Worm (Caenorhabditis elegans) whole organism, early embryonic: ENCODE measurements around the gene F36H1.11.

Experiments
- B0310.2 ChIP-seq: sonication (generic microtip); optimal IDR thresholded peaks from 2 replicates; lab custom pipeline; 2016; ENCODE audit warnings: mild to moderate bottlenecking, missing genetic modification characterization, missing compliant biosample characterization
- F13C5.2 ChIP-seq: sonication (generic microtip); optimal IDR thresholded peaks from 2 replicates; lab custom pipeline; 2017; ENCODE audit warnings: mild to moderate bottlenecking, missing genetic modification characterization, inconsistent platforms, missing compliant biosample characterization
- aly-1 ChIP-seq: sonication (generic microtip); optimal IDR thresholded peaks from 2 replicates; lab custom pipeline; 2016; ENCODE audit warnings: missing genetic modification characterization, missing compliant biosample characterization
- ama-1 ChIP-seq: fragments of 150-350 bp; optimal IDR thresholded peaks from 2 replicates; lab custom pipeline; 2014
- ceh-13 ChIP-seq: fragments of 200-800 bp; sonication (Bioruptor generic); optimal IDR thresholded peaks from 2 replicates; lab custom pipeline; 2018; ENCODE audit warnings: mild to moderate bottlenecking, missing genetic modification characterization, missing compliant biosample characterization
- ceh-36 ChIP-seq: sonication (generic microtip); optimal IDR thresholded peaks from 2 replicates; lab custom pipeline; 2016; ENCODE audit warnings: missing genetic modification characterization, inconsistent platforms, missing compliant biosample characterization
- ets-7 ChIP-seq: sonication (generic microtip); optimal IDR thresholded peaks from 2 replicates; lab custom pipeline; 2016; ENCODE audit warnings: missing genotype, missing genetic modification characterization, missing compliant biosample characterization
- flt-1 ChIP-seq: fragments of 200-800 bp; sonication (Bioruptor generic); IDR thresholded peaks from 2 replicates; pipeline ENCODE4 v1.3.6; 2022; ENCODE audit warnings: missing genetic modification characterization, missing compliant biosample characterization
- hmbx-1 ChIP-seq: sonication (generic microtip); optimal IDR thresholded peaks from 2 replicates; lab custom pipeline; 2016; ENCODE audit warnings: mild to moderate bottlenecking, missing genetic modification characterization, missing compliant biosample characterization
- hmg-4 ChIP-seq: fragments of 200-800 bp; sonication (Bioruptor generic); optimal IDR thresholded peaks from 2 replicates; lab custom pipeline; 2018; ENCODE audit warnings: mild to moderate bottlenecking, missing genetic modification characterization, missing compliant biosample characterization
- hnd-1 ChIP-seq: sonication (generic microtip); optimal IDR thresholded peaks from 2 replicates; lab custom pipeline; 2016; ENCODE audit warnings: missing genetic modification characterization, missing compliant biosample characterization
- pes-1 ChIP-seq: fragments of 200-800 bp; sonication (Bioruptor generic); IDR thresholded peaks from 2 replicates; pipeline ENCODE4 v1.3.6; 2022; ENCODE audit warnings: missing genetic modification reagents, missing genetic modification characterization, missing compliant biosample characterization
- scrt-1 ChIP-seq: fragments of 200-800 bp; sonication (Bioruptor generic); IDR thresholded peaks from 2 replicates; pipeline ENCODE4 v1.3.6; 2022; ENCODE audit warnings: missing genetic modification characterization, missing compliant biosample characterization
- sea-1 ChIP-seq: fragments of 200-800 bp; sonication (Bioruptor generic); conservative IDR thresholded peaks from 2 replicates; pipeline ENCODE4 v1.3.6; 2022; ENCODE audit warnings: missing genetic modification characterization, missing compliant biosample characterization
- tbx-11 ChIP-seq: fragments of 200-800 bp; sonication (Bioruptor generic); IDR thresholded peaks from 2 replicates; pipeline ENCODE4 v1.3.6; 2022; ENCODE audit warnings: missing genetic modification characterization, missing compliant biosample characterization
- tbx-37 ChIP-seq: fragments of 200-800 bp; sonication (Bioruptor generic); conservative IDR thresholded peaks from 2 replicates; pipeline ENCODE4 v1.3.6; 2022; ENCODE audit warnings: missing genetic modification reagents, missing genetic modification characterization, missing compliant biosample characterization
- tra-4 ChIP-seq: sonication (generic microtip); optimal IDR thresholded peaks from 2 replicates; lab custom pipeline; 2017; ENCODE audit warnings: missing genetic modification characterization, missing compliant biosample characterization

F36H1.11 gene

DNA sequence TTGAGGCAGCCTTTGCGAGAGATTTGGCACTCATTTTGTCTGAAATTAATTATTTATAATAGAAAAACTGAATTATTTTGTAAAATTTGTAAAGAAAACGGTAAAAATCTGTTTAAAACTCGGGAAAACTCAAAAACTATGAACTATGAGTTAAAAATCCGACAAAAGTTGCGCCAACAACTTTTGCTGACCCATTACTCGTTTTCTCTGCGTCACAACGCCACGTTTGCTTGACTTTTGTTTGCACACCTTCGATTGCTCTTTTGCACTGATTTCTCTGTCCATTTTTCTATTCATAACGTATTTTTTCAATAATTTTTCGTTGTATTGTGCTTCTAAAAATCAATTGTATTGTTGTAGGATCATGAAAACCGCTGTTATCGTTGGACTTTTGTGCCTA, 12.7 kb upstream of the F36H1.11 start, which contains the start of gene fkb-1:
fkb-1 (plus strand) TSS at position 361 of the 400 bp plus-strand sequence.
- TF ChIP-seq aly-1 (tag; lab: Kevin White, UChicago) (no peak), hmg-4 (no peak), F13C5.2 (peak; percentile 8), tbx-11 (GFP tag; lab: Robert Waterston, UW) (no peak), hmbx-1 (tag; lab: Kevin White, UChicago) (no peak)

ce11 chrIV:11037118-11037719, 11.8 kb upstream of the F36H1.11 start:
- no peak for TF ChIP-seq flt-1 (GFP tag; lab: Robert Waterston, UW)
- no peak for TF ChIP-seq hmbx-1 (tag; lab: Kevin White, UChicago)
- TF ChIP-seq ceh-36 (tag; lab: Kevin White, UChicago), result no peak
- TF ChIP-seq tra-4, result no peak
- TF ChIP-seq ceh-13 (GFP tag; lab: Kevin White, UChicago), result no peak
- no peak for TF ChIP-seq hmg-4
- no peak for TF ChIP-seq ets-7 (tag; lab: Kevin White, UChicago)
- TF ChIP-seq tbx-11 (GFP tag; lab: Robert Waterston, UW), result no peak
- no peak for TF ChIP-seq hnd-1 (tag; lab: Kevin White, UChicago)
- TF ChIP-seq ama-1 (lab: Kevin White, UChicago), result no peak
- no peak for TF ChIP-seq pes-1 (GFP tag; lab: Robert Waterston, UW)
- TF ChIP-seq scrt-1 (GFP tag; lab: Robert Waterston, UW), result no peak
- no peak for TF ChIP-seq sea-1 (GFP tag; lab: Robert Waterston, UW)
- TF ChIP-seq F13C5.2, result no peak
- TF ChIP-seq tbx-37 (GFP tag; lab: Robert Waterston, UW), result no peak

- TF ChIP-seq hmbx-1 (tag; lab: Kevin White, UChicago) (no peak), tbx-11 (GFP tag; lab: Robert Waterston, UW) (no peak), pes-1 (GFP tag; lab: Robert Waterston, UW) (no peak), hnd-1 (tag; lab: Kevin White, UChicago) (no peak), ets-7 (tag; lab: Kevin White, UChicago) (no peak), hmg-4 (no peak), ceh-13 (GFP tag; lab: Kevin White, UChicago) (no peak)
Observed at ce11 chrIV:11038218-11038617, 10.8 kb upstream of the F36H1.11 start.

DNA sequence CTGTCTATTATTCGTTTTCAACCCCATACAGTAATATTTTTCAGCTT, 10.5 kb upstream of the F36H1.11 start, which contains the start of gene kdin-1:
kdin-1 (plus strand) TSS at position 38 of the 47 bp plus-strand sequence.
- TF ChIP-seq flt-1 (GFP tag; lab: Robert Waterston, UW), result no peak
- TF ChIP-seq ceh-36 (tag; lab: Kevin White, UChicago), result no peak
- TF ChIP-seq ets-7 (tag; lab: Kevin White, UChicago), result no peak
- TF ChIP-seq tra-4, result no peak
- TF ChIP-seq hmbx-1 (tag; lab: Kevin White, UChicago), result no peak
- no peak for TF ChIP-seq scrt-1 (GFP tag; lab: Robert Waterston, UW)
- no peak for TF ChIP-seq ama-1 (lab: Kevin White, UChicago)
- TF ChIP-seq ceh-13 (GFP tag; lab: Kevin White, UChicago), result no peak
- no peak for TF ChIP-seq aly-1 (tag; lab: Kevin White, UChicago)
- no peak for TF ChIP-seq pes-1 (GFP tag; lab: Robert Waterston, UW)

DNA sequence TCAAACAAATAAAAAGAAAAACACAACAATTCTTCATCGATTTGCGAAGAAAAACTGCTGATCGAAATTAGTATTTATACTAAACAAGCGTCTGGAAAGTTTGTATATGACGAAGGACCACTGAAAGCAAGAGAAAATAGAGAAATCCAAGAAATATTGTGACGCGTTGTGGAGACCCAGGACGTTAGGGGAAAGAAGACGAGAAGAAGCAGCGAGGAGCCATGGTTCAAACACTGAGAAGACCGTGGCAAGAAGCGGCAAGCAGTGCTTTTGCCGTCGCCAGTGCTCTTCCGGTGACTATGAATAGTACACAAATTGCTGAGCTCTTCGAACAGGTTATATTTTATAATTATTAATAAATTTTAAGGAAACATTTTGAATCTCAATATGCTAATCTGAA, 10.3 kb upstream of the F36H1.11 start:
- TF ChIP-seq pes-1 (GFP tag; lab: Robert Waterston, UW) (no peak), B0310.2 (tag; lab: Kevin White, UChicago) (no peak), hmg-4 (no peak), sea-1 (GFP tag; lab: Robert Waterston, UW) (no peak), F13C5.2 (no peak)

DNA sequence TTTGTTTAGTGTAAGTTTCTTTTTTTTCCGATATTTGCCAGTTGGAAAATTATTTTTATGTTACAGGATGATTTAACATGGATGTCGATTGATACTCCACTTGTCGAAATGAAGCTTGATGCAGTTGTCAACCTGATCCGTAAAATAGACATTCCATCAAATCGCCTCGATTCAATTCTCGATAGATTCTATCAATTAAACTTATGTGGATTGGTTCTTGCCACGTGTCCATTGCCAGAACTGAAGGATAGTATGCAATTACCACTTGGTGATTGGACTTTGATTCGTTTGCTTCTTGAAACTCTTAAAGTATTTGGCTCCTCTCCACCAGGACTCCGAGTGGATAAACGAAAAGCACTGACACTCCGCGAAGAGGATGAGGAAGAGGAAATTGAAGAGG, 4.6 kb upstream of the F36H1.11 start:
- TF ChIP-seq ama-1 (lab: Kevin White, UChicago) (no peak), sea-1 (GFP tag; lab: Robert Waterston, UW) (no peak), ceh-13 (GFP tag; lab: Kevin White, UChicago) (no peak), tbx-37 (GFP tag; lab: Robert Waterston, UW) (no peak), hnd-1 (tag; lab: Kevin White, UChicago) (no peak), pes-1 (GFP tag; lab: Robert Waterston, UW) (no peak), tra-4 (no peak), aly-1 (tag; lab: Kevin White, UChicago) (no peak), ets-7 (tag; lab: Kevin White, UChicago) (no peak), flt-1 (GFP tag; lab: Robert Waterston, UW) (no peak), hmbx-1 (tag; lab: Kevin White, UChicago) (no peak), scrt-1 (GFP tag; lab: Robert Waterston, UW) (no peak)

DNA sequence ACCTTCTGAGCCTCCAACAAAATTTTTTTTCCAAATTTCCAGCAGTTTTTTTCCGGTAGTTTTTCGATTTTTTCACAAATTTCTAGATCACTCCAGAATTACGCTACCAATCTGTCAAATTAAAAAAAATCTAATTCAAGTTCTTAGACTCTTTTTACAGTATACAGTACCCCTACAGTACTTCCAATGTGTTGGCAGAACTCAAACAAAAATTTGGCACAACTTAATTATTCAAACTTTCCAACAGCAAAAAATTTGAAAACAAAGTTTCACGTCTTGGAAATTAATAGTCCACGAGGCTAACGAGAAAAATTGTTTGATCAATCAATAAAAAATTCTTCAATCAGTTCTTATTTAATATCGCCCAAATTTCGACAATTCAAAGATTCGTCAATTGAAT, 835 bp downstream of the F36H1.11 start, which contains the start of gene F36H1.3:
F36H1.3 (plus strand) TSS at position 323 of the 400 bp plus-strand sequence.
- TF ChIP-seq flt-1 (GFP tag; lab: Robert Waterston, UW), result no peak
- no peak for TF ChIP-seq tbx-11 (GFP tag; lab: Robert Waterston, UW)

DNA sequence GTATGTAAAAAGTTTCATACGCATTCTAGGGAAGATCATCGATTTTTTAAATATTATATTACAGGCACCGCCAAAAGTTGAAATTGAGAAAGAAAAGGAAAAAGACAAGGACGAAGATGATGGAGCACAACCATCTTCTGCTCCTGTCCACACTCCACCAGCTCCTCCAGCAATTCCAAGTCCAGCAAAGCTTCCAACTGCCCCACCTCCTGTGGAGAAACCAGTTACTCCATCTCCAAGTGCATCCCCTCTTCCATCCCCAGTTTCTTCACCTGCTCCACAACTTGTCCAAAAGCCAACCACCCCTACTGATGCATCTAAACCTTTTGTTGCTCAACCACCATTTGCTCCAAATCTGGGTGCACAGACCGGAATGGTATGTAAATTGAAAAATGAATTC, 3.0 kb downstream of the F36H1.11 start:
- TF ChIP-seq hmbx-1 (tag; lab: Kevin White, UChicago) (no peak), ceh-36 (tag; lab: Kevin White, UChicago) (no peak), B0310.2 (tag; lab: Kevin White, UChicago) (no peak)
